Fruit fly (Drosophila melanogaster) whole organism, embryonic: Measurements from ENCODE around the gene Idh3b.

Source experiments
- Antp ChIP-seq: fragments of 200-800 bp; sonication (Bioruptor generic); optimal IDR thresholded peaks from 3 replicates; lab custom pipeline; 2016; ENCODE audit warnings: missing biosample characterization, missing genetic modification characterization
- CG10654 ChIP-seq: fragments of 200-800 bp; sonication (Bioruptor generic); optimal IDR thresholded peaks from 2 replicates; lab custom pipeline; 2016; ENCODE audit warnings: missing biosample characterization, missing genetic modification characterization
- CG11456 ChIP-seq: fragments of 200-800 bp; sonication (Bioruptor generic); IDR thresholded peaks from 3 replicates; pipeline ENCODE4 v1.3.6; 2022; ENCODE audit warnings: missing biosample characterization, missing genetic modification characterization
- CG11504 ChIP-seq: fragments of 200-800 bp; sonication (Bioruptor generic); optimal IDR thresholded peaks from 3 replicates; lab custom pipeline; 2019; ENCODE audit warnings: missing biosample characterization, mild to moderate bottlenecking, missing genetic modification characterization, moderate library complexity
- CG12071 ChIP-seq: fragments of 200-800 bp; sonication (Bioruptor generic); optimal IDR thresholded peaks from 3 replicates; lab custom pipeline; 2018; ENCODE audit warnings: missing biosample characterization, mild to moderate bottlenecking, missing genetic modification characterization
- CG12155 ChIP-seq: fragments of 200-800 bp; sonication (Bioruptor generic); optimal IDR thresholded peaks from 3 replicates; lab custom pipeline; 2016; ENCODE audit warnings: missing biosample characterization, missing genetic modification characterization
- CG14667 ChIP-seq: fragments of 200-800 bp; sonication (Bioruptor generic); IDR thresholded peaks from 2 replicates; pipeline ENCODE4 v1.3.6; 2022; ENCODE audit warnings: missing biosample characterization, missing genetic modification characterization
- CG15601 ChIP-seq: fragments of 200-800 bp; sonication (Bioruptor generic); optimal IDR thresholded peaks from 3 replicates; lab custom pipeline; 2019; ENCODE audit warnings: missing biosample characterization, mild to moderate bottlenecking, missing genetic modification characterization, moderate library complexity
- CG16779 ChIP-seq: fragments of 200-800 bp; sonication (Bioruptor generic); IDR thresholded peaks from 2 replicates; pipeline ENCODE4 v1.3.6; 2022; ENCODE audit warnings: missing biosample characterization, missing genetic modification characterization
- CG17359 ChIP-seq: fragments of 200-800 bp; sonication (Bioruptor generic); optimal IDR thresholded peaks from 3 replicates; lab custom pipeline; 2018; ENCODE audit warnings: missing biosample characterization, mild to moderate bottlenecking, missing genetic modification characterization, moderate library complexity
- CG1792 ChIP-seq: fragments of 200-800 bp; sonication (Bioruptor generic); optimal IDR thresholded peaks from 2 replicates; lab custom pipeline; 2016; ENCODE audit warnings: missing biosample characterization, missing genetic modification characterization
- CG18619 ChIP-seq: fragments of 200-800 bp; sonication (Bioruptor generic); optimal IDR thresholded peaks from 3 replicates; lab custom pipeline; 2017; ENCODE audit warnings: missing biosample characterization, mild to moderate bottlenecking, missing genetic modification characterization
- CG2712 ChIP-seq: fragments of 200-800 bp; optimal IDR thresholded peaks from 3 replicates; lab custom pipeline; 2019; ENCODE audit warnings: missing biosample characterization, mild to moderate bottlenecking, missing genetic modification characterization, moderate library complexity
- CG2875 ChIP-seq: fragments of 200-800 bp; sonication (Bioruptor generic); optimal IDR thresholded peaks from 2 replicates; lab custom pipeline; 2017; ENCODE audit warnings: missing biosample characterization, mild to moderate bottlenecking, missing genetic modification characterization, missing genetic modification reagents
- CG31365 ChIP-seq: fragments of 200-800 bp; sonication (Bioruptor generic); optimal IDR thresholded peaks from 2 replicates; lab custom pipeline; 2018; ENCODE audit warnings: missing biosample characterization, mild to moderate bottlenecking, missing genetic modification characterization
- CG3163 ChIP-seq: fragments of 200-800 bp; sonication (Bioruptor generic); optimal IDR thresholded peaks from 3 replicates; lab custom pipeline; 2016; ENCODE audit warnings: missing biosample characterization, missing genetic modification characterization
- CG32767 ChIP-seq: fragments of 200-800 bp; sonication (Bioruptor generic); IDR thresholded peaks from 2 replicates; pipeline ENCODE4 v1.3.6; 2022; ENCODE audit warnings: missing biosample characterization, missing genetic modification characterization
- CG7357 ChIP-seq: fragments of 200-800 bp; sonication (Bioruptor generic); IDR thresholded peaks from 3 replicates; pipeline ENCODE4 v1.3.6; 2022; ENCODE audit warnings: missing biosample characterization, missing genetic modification characterization
- CG8924 ChIP-seq: fragments of 200-800 bp; optimal IDR thresholded peaks from 3 replicates; lab custom pipeline; 2019; ENCODE audit warnings: missing biosample characterization, mild to moderate bottlenecking, missing genetic modification characterization, moderate library complexity
- D ChIP-seq, 2 experiments: fragments of 200-800 bp in 1 of 2; fragments of >200 bp in 1 of 2; sonication (Bioruptor generic) in 1 of 2; optimal IDR thresholded peaks; 2 replicates in 1 of 2; 3 replicates in 1 of 2; lab custom pipeline; 2017; ENCODE audit warnings: mild to moderate bottlenecking in 1 of 2, missing biosample characterization in 1 of 2, missing genetic modification characterization in 1 of 2, missing genetic modification reagents in 1 of 2
- E2f2 ChIP-seq: fragments of 200-800 bp; sonication (Bioruptor generic); IDR thresholded peaks from 2 replicates; pipeline ENCODE4 v1.3.6; 2022; ENCODE audit warnings: missing biosample characterization, missing genetic modification characterization
- HLH4C ChIP-seq: fragments of 200-800 bp; sonication (Bioruptor generic); IDR thresholded peaks from 3 replicates; pipeline ENCODE4 v1.3.6; 2022; ENCODE audit warnings: missing biosample characterization, missing genetic modification characterization; ENCODE audit not compliant: partially characterized antibody
- Hr3 ChIP-seq: fragments of 200-800 bp; sonication (Bioruptor generic); optimal IDR thresholded peaks from 3 replicates; lab custom pipeline; 2016; ENCODE audit warnings: missing biosample characterization, missing genetic modification characterization
- Lpt ChIP-seq: fragments of >200 bp; optimal IDR thresholded peaks from 2 replicates; lab custom pipeline; 2018; ENCODE audit warnings: missing biosample characterization, missing genetic modification characterization
- MESR4 ChIP-seq: fragments of 200-800 bp; sonication (Bioruptor generic); optimal IDR thresholded peaks from 2 replicates; lab custom pipeline; 2018; ENCODE audit warnings: missing biosample characterization, mild to moderate bottlenecking, missing genetic modification characterization, moderate library complexity
- PHDP ChIP-seq: fragments of 200-800 bp; sonication (Bioruptor generic); optimal IDR thresholded peaks from 3 replicates; lab custom pipeline; 2018; ENCODE audit warnings: missing biosample characterization, mild to moderate bottlenecking, missing genetic modification characterization, moderate library complexity
- Sox100B ChIP-seq: fragments of 200-800 bp; sonication (Bioruptor generic); optimal IDR thresholded peaks from 3 replicates; lab custom pipeline; 2018; ENCODE audit warnings: missing biosample characterization, mild to moderate bottlenecking, missing genetic modification characterization
- Sry-δ ChIP-seq: fragments of 200-800 bp; sonication (Bioruptor generic); optimal IDR thresholded peaks from 2 replicates; lab custom pipeline; 2016; ENCODE audit warnings: missing biosample characterization, missing genetic modification characterization
- crol ChIP-seq: fragments of 200-800 bp; sonication (Bioruptor generic); IDR thresholded peaks from 2 replicates; pipeline ENCODE4 v1.3.6; 2022; ENCODE audit warnings: missing biosample characterization, missing genetic modification characterization
- crp ChIP-seq, 2 experiments: fragments of 200-800 bp; sonication (Bioruptor generic); optimal IDR thresholded peaks; 2 replicates in 1 of 2; 3 replicates in 1 of 2; lab custom pipeline; 2017; ENCODE audit warnings: missing biosample characterization in 2 of 2, missing genetic modification characterization in 2 of 2, mild to moderate bottlenecking in 1 of 2, moderate library complexity in 1 of 2
- da ChIP-seq: fragments of 200-800 bp; sonication (Bioruptor generic); optimal IDR thresholded peaks from 2 replicates; lab custom pipeline; 2016; ENCODE audit warnings: missing biosample characterization, missing genetic modification characterization
- dimm ChIP-seq: fragments of 200-800 bp; sonication (Bioruptor generic); IDR thresholded peaks from 2 replicates; pipeline ENCODE4 v1.3.6; 2022; ENCODE audit warnings: missing biosample characterization, missing genetic modification characterization
- ems ChIP-seq: fragments of 200-800 bp; sonication (Bioruptor generic); optimal IDR thresholded peaks from 3 replicates; lab custom pipeline; 2016; ENCODE audit warnings: missing biosample characterization, missing genetic modification characterization
- eve ChIP-seq, 2 experiments: fragments of >200 bp; optimal IDR thresholded peaks; 2 replicates each; lab custom pipeline; 2017; ENCODE audit warnings: missing biosample characterization in 2 of 2, missing genetic modification characterization in 2 of 2
- eyg ChIP-seq: fragments of 200-800 bp; sonication (Bioruptor generic); optimal IDR thresholded peaks from 3 replicates; lab custom pipeline; 2016; ENCODE audit warnings: missing biosample characterization, missing genetic modification characterization
- gcm ChIP-seq: fragments of 200-800 bp; sonication (Bioruptor generic); optimal IDR thresholded peaks from 2 replicates; lab custom pipeline; 2019; ENCODE audit warnings: missing biosample characterization, mild to moderate bottlenecking, missing genetic modification characterization, moderate library complexity
- grn ChIP-seq: fragments of 200-800 bp; sonication (Bioruptor generic); optimal IDR thresholded peaks from 3 replicates; lab custom pipeline; 2017; ENCODE audit warnings: missing biosample characterization, missing genetic modification characterization
- inv ChIP-seq: fragments of 200-800 bp; sonication (Bioruptor generic); IDR thresholded peaks from 2 replicates; pipeline ENCODE4 v1.3.6; 2022; ENCODE audit warnings: missing biosample characterization, missing genetic modification characterization; ENCODE audit not compliant: partially characterized antibody
- jigr1 ChIP-seq: fragments of 200-800 bp; sonication (Bioruptor generic); IDR thresholded peaks from 3 replicates; pipeline ENCODE4 v1.3.6; 2022; ENCODE audit warnings: missing biosample characterization, missing genetic modification characterization
- ken ChIP-seq: fragments of 200-800 bp; sonication (Bioruptor generic); IDR thresholded peaks from 3 replicates; pipeline ENCODE4 v1.3.6; 2022; ENCODE audit warnings: missing biosample characterization, missing genetic modification characterization
- mam ChIP-seq: fragments of 200-800 bp; sonication (Bioruptor generic); optimal IDR thresholded peaks from 3 replicates; lab custom pipeline; 2016; ENCODE audit warnings: missing biosample characterization, missing genetic modification characterization
- mirr ChIP-seq: fragments of 200-800 bp; sonication (Bioruptor generic); optimal IDR thresholded peaks from 3 replicates; lab custom pipeline; 2018; ENCODE audit warnings: missing biosample characterization, mild to moderate bottlenecking, missing genetic modification characterization
- pb ChIP-seq: fragments of 200-800 bp; sonication (Bioruptor generic); optimal IDR thresholded peaks from 3 replicates; lab custom pipeline; 2016; ENCODE audit warnings: missing biosample characterization, missing genetic modification characterization
- repo ChIP-seq: fragments of 200-800 bp; sonication (Bioruptor generic); optimal IDR thresholded peaks from 2 replicates; lab custom pipeline; 2016; ENCODE audit warnings: missing biosample characterization, missing genetic modification characterization
- rib ChIP-seq: fragments of 200-800 bp; sonication (Bioruptor generic); IDR thresholded peaks from 2 replicates; pipeline ENCODE4 v1.3.6; 2022; ENCODE audit warnings: missing biosample characterization, missing genetic modification characterization
- row ChIP-seq: fragments of 200-800 bp; sonication (Bioruptor generic); IDR thresholded peaks from 3 replicates; pipeline ENCODE4 v1.3.6; 2022; ENCODE audit warnings: missing biosample characterization, missing genetic modification characterization
- salm ChIP-seq: fragments of 200-800 bp; sonication (Bioruptor generic); optimal IDR thresholded peaks from 2 replicates; lab custom pipeline; 2018; ENCODE audit warnings: missing biosample characterization, mild to moderate bottlenecking, missing genetic modification characterization
- seq ChIP-seq: fragments of 200-800 bp; sonication (Bioruptor generic); IDR thresholded peaks from 2 replicates; pipeline ENCODE4 v1.3.6; 2022; ENCODE audit warnings: missing biosample characterization, missing genetic modification characterization
- sim ChIP-seq: fragments of 200-800 bp; sonication (Bioruptor generic); IDR thresholded peaks from 2 replicates; pipeline ENCODE4 v1.3.6; 2022; ENCODE audit warnings: missing biosample characterization, missing genetic modification characterization
- trem ChIP-seq: fragments of 200-800 bp; optimal IDR thresholded peaks from 3 replicates; lab custom pipeline; 2019; ENCODE audit warnings: missing biosample characterization, mild to moderate bottlenecking, missing genetic modification characterization, moderate library complexity
- vnd ChIP-seq: fragments of 200-800 bp; sonication (Bioruptor generic); IDR thresholded peaks from 3 replicates; pipeline ENCODE4 v1.3.6; 2022; ENCODE audit warnings: missing biosample characterization, missing genetic modification characterization; ENCODE audit not compliant: partially characterized antibody

The Idh3b gene

dm6 chr3R:22039480-22039879 is 20.3 kb upstream of the Idh3b start (continued):
- no peak for TF ChIP-seq inv (GFP tag; lab: Robert Waterston, UW)
- TF ChIP-seq sim = peak; percentile 74; the same call in 1 of the 2 replicates
- TF ChIP-seq CG17359 (tag; lab: Kevin White, UChicago) = peak; percentile 61
- no peak for TF ChIP-seq mam (GFP tag; lab: Kevin White, UChicago)
- no peak for TF ChIP-seq MESR4
- TF ChIP-seq Sry-δ = no peak
- TF ChIP-seq CG1792 (GFP tag; lab: Kevin White, UChicago) = no peak
- TF ChIP-seq da (GFP tag; lab: Kevin White, UChicago) = no peak
- no peak for TF ChIP-seq CG31365 (tag; lab: Kevin White, UChicago)
- no peak for TF ChIP-seq repo
- TF ChIP-seq salm (tag; lab: Kevin White, UChicago) = no peak
- peak; percentile 52; the same call in 1 of the 2 replicates for TF ChIP-seq E2f2 (GFP tag; lab: Robert Waterston, UW)
- TF ChIP-seq jigr1 (GFP tag; lab: Robert Waterston, UW) = no peak
- TF ChIP-seq CG8924 = peak; percentile 38
- no peak for TF ChIP-seq HLH4C (GFP tag; lab: Robert Waterston, UW)
- no peak for TF ChIP-seq crol
- TF ChIP-seq vnd (GFP tag; lab: Robert Waterston, UW) = no peak
- TF ChIP-seq eyg (GFP tag; lab: Kevin White, UChicago) = no peak
- TF ChIP-seq CG11504 (tag; lab: Kevin White, UChicago) = no peak
- no peak for TF ChIP-seq CG16779 (GFP tag; lab: Robert Waterston, UW)
- TF ChIP-seq row = peak; percentile 78
- no peak for TF ChIP-seq eve (GFP tag; optimal IDR thresholded peaks at IDR 0.05; lab: Kevin White, UChicago)
- TF ChIP-seq pb = no peak
- TF ChIP-seq rib (GFP tag; lab: Robert Waterston, UW) = no peak
- TF ChIP-seq Antp = peak; percentile 29
- no peak for TF ChIP-seq gcm
- TF ChIP-seq Lpt (GFP tag; lab: Kevin White, UChicago) = no peak
- TF ChIP-seq CG10654 (GFP tag; lab: Kevin White, UChicago) = no peak
- TF ChIP-seq dimm (GFP tag; lab: Robert Waterston, UW) = no peak
- TF ChIP-seq Sox100B = no peak
- peak; percentile 25 for TF ChIP-seq Hr3 (GFP tag; lab: Kevin White, UChicago)
- 0 out of 3 replicates have a peak, but pooled peaks have one; percentile 17 for TF ChIP-seq CG7357 (GFP tag; lab: Robert Waterston, UW)
- TF ChIP-seq PHDP = no peak
- TF ChIP-seq CG2875 (GFP tag; lab: Kevin White, UChicago) = peak; percentile 34
- TF ChIP-seq crp (GFP tag; optimal IDR thresholded peaks at IDR 0.05; lab: Kevin White, UChicago) = peak in 1 of 2 experiments; percentile 10
- TF ChIP-seq mirr (GFP tag; lab: Kevin White, UChicago) = no peak
- no peak for TF ChIP-seq CG3163 (GFP tag; lab: Kevin White, UChicago)
- TF ChIP-seq seq (GFP tag; lab: Robert Waterston, UW) = peak; percentile 35; the same call in 1 of the 2 replicates
- no peak for TF ChIP-seq trem
- no peak for TF ChIP-seq CG12071 (GFP tag; lab: Kevin White, UChicago)
- TF ChIP-seq D (optimal IDR thresholded peaks at IDR 0.05; lab: Kevin White, UChicago) = no peak
- no peak for TF ChIP-seq D (GFP tag; optimal IDR thresholded peaks at IDR 0.05; lab: Kevin White, UChicago)
- TF ChIP-seq CG32767 (GFP tag; lab: Robert Waterston, UW) = peak; percentile 65
- TF ChIP-seq CG15601 = peak; percentile 32
- no peak for TF ChIP-seq CG18619 (GFP tag; lab: Kevin White, UChicago)
- TF ChIP-seq CG2712 (tag; lab: Kevin White, UChicago) = peak; percentile 63
- TF ChIP-seq ken (GFP tag; lab: Robert Waterston, UW) = peak; percentile 61; the same call in 1 of the 3 replicates
- 0 out of 3 replicates have a peak, but pooled peaks have one; percentile 21 for TF ChIP-seq CG11456 (GFP tag; lab: Robert Waterston, UW)
- peak; percentile 29 for TF ChIP-seq ems (GFP tag; lab: Kevin White, UChicago)
- peak; percentile 36; the same call in 1 of the 2 replicates for TF ChIP-seq CG14667 (GFP tag; lab: Robert Waterston, UW)
- no peak for TF ChIP-seq CG12155
- TF ChIP-seq grn (GFP tag; lab: Kevin White, UChicago) = no peak
